Worm (Caenorhabditis elegans) whole organism, late embryonic: ENCODE data around the gene blos-2.
A peak's percentile ranks its signal among the peaks of the same experiment; 100 is the strongest.

Source experiments
- C08G9.2 ChIP-seq: sonication (generic microtip); optimal IDR thresholded peaks from 2 replicates; lab custom pipeline; 2016; ENCODE audit warnings: mild to moderate bottlenecking, missing genetic modification characterization, moderate library complexity, missing compliant biosample characterization
- T23F11.4 ChIP-seq: fragments of 200-800 bp; sonication (Bioruptor generic); optimal IDR thresholded peaks from 2 replicates; lab custom pipeline; 2018; ENCODE audit warnings: mild to moderate bottlenecking, missing genetic modification characterization, missing compliant biosample characterization
- ahr-1 ChIP-seq: sonication (generic microtip); optimal IDR thresholded peaks from 2 replicates; lab custom pipeline; 2016; ENCODE audit warnings: missing genetic modification characterization, missing compliant biosample characterization
- ceh-18 ChIP-seq: sonication (generic microtip); optimal IDR thresholded peaks from 2 replicates; lab custom pipeline; 2016; ENCODE audit warnings: missing genetic modification characterization, missing compliant biosample characterization
- ceh-2 ChIP-seq: sonication (generic microtip); optimal IDR thresholded peaks from 2 replicates; lab custom pipeline; 2016; ENCODE audit warnings: missing genotype, missing genetic modification characterization, missing compliant biosample characterization
- ceh-22 ChIP-seq: sonication (generic microtip); optimal IDR thresholded peaks from 2 replicates; lab custom pipeline; 2017; ENCODE audit warnings: missing biosample characterization, missing genetic modification characterization
- ceh-31 ChIP-seq: sonication (generic microtip); optimal IDR thresholded peaks from 2 replicates; lab custom pipeline; 2016; ENCODE audit warnings: missing genetic modification characterization, missing compliant biosample characterization
- ceh-34 ChIP-seq: sonication (generic microtip); optimal IDR thresholded peaks from 2 replicates; lab custom pipeline; 2016; ENCODE audit warnings: mild to moderate bottlenecking, missing genetic modification characterization, missing compliant biosample characterization
- ceh-45 ChIP-seq: fragments of 200-800 bp; sonication (Bioruptor generic); IDR thresholded peaks from 2 replicates; pipeline ENCODE4 v1.3.6; 2022; ENCODE audit warnings: missing genetic modification reagents, missing genetic modification characterization, missing compliant biosample characterization
- che-1 ChIP-seq: sonication (generic microtip); optimal IDR thresholded peaks from 2 replicates; lab custom pipeline; 2016; ENCODE audit warnings: mild to moderate bottlenecking, missing genetic modification characterization, missing compliant biosample characterization
- elt-2 ChIP-seq: sonication (generic microtip); optimal IDR thresholded peaks from 2 replicates; lab custom pipeline; 2016; ENCODE audit warnings: missing genetic modification reagents, missing genetic modification characterization, missing compliant biosample characterization
- fkh-10 ChIP-seq: fragments of 150-350 bp; optimal IDR thresholded peaks from 2 replicates; lab custom pipeline; 2014; ENCODE audit warnings: missing biosample characterization, missing genetic modification reagents, missing genetic modification characterization
- fkh-6 ChIP-seq: sonication (generic microtip); optimal IDR thresholded peaks from 2 replicates; lab custom pipeline; 2016; ENCODE audit warnings: missing genetic modification characterization, missing compliant biosample characterization
- gmeb-2 ChIP-seq: sonication (generic microtip); optimal IDR thresholded peaks from 2 replicates; lab custom pipeline; 2016; ENCODE audit warnings: missing genetic modification characterization, inconsistent platforms, missing compliant biosample characterization
- hlh-13 ChIP-seq: fragments of 200-800 bp; sonication (Bioruptor generic); optimal IDR thresholded peaks from 2 replicates; lab custom pipeline; 2018; ENCODE audit warnings: mild to moderate bottlenecking, missing genetic modification characterization, missing compliant biosample characterization
- hlh-15 ChIP-seq: sonication (generic microtip); optimal IDR thresholded peaks from 2 replicates; lab custom pipeline; 2016; ENCODE audit warnings: missing genetic modification characterization, missing compliant biosample characterization
- lin-11 ChIP-seq: fragments of 200-800 bp; sonication (Bioruptor generic); optimal IDR thresholded peaks from 2 replicates; lab custom pipeline; 2018; ENCODE audit warnings: mild to moderate bottlenecking, missing genetic modification characterization, missing compliant biosample characterization
- madf-2 ChIP-seq: sonication (generic microtip); optimal IDR thresholded peaks from 2 replicates; lab custom pipeline; 2017; ENCODE audit warnings: missing genetic modification characterization, missing compliant biosample characterization
- nhr-11 ChIP-seq: fragments of 150-350 bp; optimal IDR thresholded peaks from 2 replicates; lab custom pipeline; 2014; ENCODE audit warnings: missing biosample characterization, missing genetic modification characterization
- nhr-232 ChIP-seq: sonication (generic microtip); optimal IDR thresholded peaks from 2 replicates; lab custom pipeline; 2016; ENCODE audit warnings: missing genetic modification characterization, missing compliant biosample characterization
- pat-9 ChIP-seq: fragments of 200-800 bp; sonication (Bioruptor generic); optimal IDR thresholded peaks from 2 replicates; lab custom pipeline; 2018; ENCODE audit warnings: mild to moderate bottlenecking, missing genetic modification characterization, moderate library complexity, missing compliant biosample characterization
- pax-1 ChIP-seq: fragments of 150-350 bp; optimal IDR thresholded peaks from 2 replicates; lab custom pipeline; 2014; ENCODE audit warnings: missing biosample characterization, missing genetic modification characterization
- pha-4 ChIP-seq: fragments of 150-350 bp; optimal IDR thresholded peaks from 2 replicates; lab custom pipeline; 2018; ENCODE audit warnings: missing biosample characterization, missing genetic modification reagents, missing genetic modification characterization
- pros-1 ChIP-seq: fragments of 150-350 bp; optimal IDR thresholded peaks from 2 replicates; lab custom pipeline; 2014; ENCODE audit warnings: missing biosample characterization, missing genetic modification reagents, missing genetic modification characterization
- ref-2 ChIP-seq: sonication (generic microtip); optimal IDR thresholded peaks from 2 replicates; lab custom pipeline; 2016; ENCODE audit warnings: missing genetic modification characterization, missing compliant biosample characterization
- rnt-1 ChIP-seq: sonication (generic microtip); optimal IDR thresholded peaks from 2 replicates; lab custom pipeline; 2016; ENCODE audit warnings: missing genetic modification characterization, missing compliant biosample characterization
- sox-2 ChIP-seq: fragments of 200-800 bp; sonication (Bioruptor generic); IDR thresholded peaks from 2 replicates; pipeline ENCODE4 v1.3.6; 2022; ENCODE audit warnings: missing genetic modification reagents, missing genetic modification characterization, missing compliant biosample characterization
- syd-9 ChIP-seq: sonication (generic microtip); optimal IDR thresholded peaks from 2 replicates; lab custom pipeline; 2016; ENCODE audit warnings: mild to moderate bottlenecking, missing genetic modification characterization, moderate library complexity, missing compliant biosample characterization
- tbx-2 ChIP-seq: sonication (generic microtip); optimal IDR thresholded peaks from 2 replicates; lab custom pipeline; 2016; ENCODE audit warnings: missing genetic modification characterization, missing compliant biosample characterization
- ttx-3 ChIP-seq: sonication (generic microtip); optimal IDR thresholded peaks from 2 replicates; lab custom pipeline; 2016; ENCODE audit warnings: missing genetic modification reagents, missing genetic modification characterization, missing compliant biosample characterization
- unc-42 ChIP-seq: sonication (generic microtip); optimal IDR thresholded peaks from 2 replicates; lab custom pipeline; 2016; ENCODE audit warnings: missing genotype, missing genetic modification characterization, missing compliant biosample characterization
- unc-55 ChIP-seq: sonication (generic microtip); optimal IDR thresholded peaks from 2 replicates; lab custom pipeline; 2017; ENCODE audit warnings: missing biosample characterization, missing genetic modification reagents, missing genetic modification characterization
- ztf-16 ChIP-seq: sonication (generic microtip); optimal IDR thresholded peaks from 2 replicates; lab custom pipeline; 2017; ENCODE audit warnings: missing genetic modification characterization, missing compliant biosample characterization

blos-2 gene

DNA sequence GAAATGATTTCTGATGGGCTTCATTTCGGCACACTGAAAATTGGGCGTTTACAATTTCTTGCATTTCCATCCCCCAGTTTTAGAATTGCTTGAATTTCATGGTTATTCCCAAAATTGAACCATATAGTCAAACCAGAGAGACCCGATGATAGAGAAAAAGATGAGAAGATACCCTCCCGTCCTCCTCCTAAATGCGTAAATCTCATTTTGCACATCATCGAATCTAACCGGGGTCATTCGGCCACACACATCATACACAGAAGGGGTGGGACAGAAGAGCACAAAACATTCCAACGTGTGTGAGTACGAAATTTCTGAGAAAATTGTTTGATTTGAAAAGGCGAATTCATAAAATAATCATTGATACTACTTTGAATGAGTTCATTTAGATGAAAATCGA, 29.6 kb downstream of the blos-2 start:
- no peak for TF ChIP-seq lin-11 (tag; lab: Kevin White, UChicago)
- no peak for TF ChIP-seq nhr-11
- peak; percentile 90 for TF ChIP-seq unc-42 (tag; lab: Kevin White, UChicago)

DNA sequence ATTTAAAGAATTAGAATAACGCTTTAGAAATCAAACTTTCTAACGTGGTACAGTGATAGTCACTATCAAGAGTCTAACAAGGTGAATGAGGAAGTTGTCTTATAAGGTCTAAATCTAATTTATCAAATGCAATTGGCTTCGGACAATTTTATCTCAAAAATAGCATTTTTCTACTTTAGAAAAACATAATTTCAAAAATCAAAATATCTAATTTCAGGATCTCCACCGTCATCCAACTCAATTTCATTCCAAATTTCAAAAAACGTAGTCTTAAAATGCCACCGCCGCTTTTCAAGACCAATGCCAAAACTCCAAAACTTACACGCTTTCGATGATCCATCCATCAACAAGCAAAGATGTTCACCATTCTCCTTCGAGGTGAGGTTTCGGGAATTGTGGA, 31.0 kb downstream of the blos-2 start, which contains the start of gene Y73B6BL.270:
TSS of gene Y73B6BL.270 (plus strand) at position 301 of the 400 bp plus-strand sequence.
- TF ChIP-seq nhr-232 (tag; lab: Kevin White, UChicago) (no peak), ceh-2 (no peak), nhr-11 (no peak), elt-2 (tag; lab: Kevin White, UChicago) (no peak), syd-9 (no peak), ceh-18 (tag; lab: Kevin White, UChicago) (no peak), pros-1 (tag; lab: Kevin White, UChicago) (no peak), rnt-1 (tag; lab: Kevin White, UChicago) (no peak), gmeb-2 (tag; lab: Kevin White, UChicago) (no peak)

DNA sequence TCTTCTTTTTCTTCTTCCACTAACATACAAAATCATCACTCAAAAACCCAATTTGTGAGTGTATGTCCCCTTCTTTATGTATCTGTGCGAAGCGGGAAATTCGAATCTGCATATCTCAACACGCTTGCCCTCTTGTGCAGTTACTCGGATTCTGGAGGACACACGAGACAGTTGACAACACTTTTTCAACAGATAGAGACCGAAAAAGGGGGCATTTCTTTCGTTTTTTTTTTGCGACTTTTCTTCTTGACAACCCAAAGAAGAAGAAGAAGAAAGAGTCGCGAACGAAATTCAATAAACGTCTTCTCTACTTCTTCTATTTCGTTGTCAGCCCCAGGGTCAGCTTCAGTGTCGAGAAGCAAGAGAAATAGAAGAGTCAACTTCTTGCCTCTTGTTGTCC, 32.0 kb downstream of the blos-2 start:
- TF ChIP-seq C08G9.2 (tag; lab: Kevin White, UChicago) (no peak), fkh-10 (GFP tag; lab: Kevin White, UChicago) (peak; percentile 36), unc-42 (tag; lab: Kevin White, UChicago) (peak; percentile 94)

DNA sequence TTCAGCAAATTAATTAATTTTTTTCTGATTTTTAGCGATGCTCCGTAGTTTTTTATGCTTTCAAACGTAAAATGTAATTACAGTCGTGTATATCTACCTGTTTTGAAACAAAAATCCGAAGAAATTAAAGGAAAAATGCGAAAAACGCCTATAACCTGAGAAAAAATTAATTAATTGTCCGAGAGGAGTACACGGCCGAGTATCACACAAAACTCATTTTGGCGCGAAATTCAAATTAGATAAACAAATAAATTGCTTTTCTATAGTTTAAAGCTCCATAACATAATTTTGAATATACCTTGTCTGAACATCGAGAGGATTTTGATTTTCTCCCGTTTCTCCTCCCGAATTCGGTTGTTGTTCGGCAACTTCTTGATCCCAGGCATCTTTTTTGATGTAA, 35.5 kb downstream of the blos-2 start:
- TF ChIP-seq ceh-34 (tag; lab: Kevin White, UChicago), result no peak
- TF ChIP-seq unc-42 (tag; lab: Kevin White, UChicago), result peak; percentile 43
- peak; percentile 13 for TF ChIP-seq tbx-2
- TF ChIP-seq ceh-31, result peak; percentile 56
- TF ChIP-seq C08G9.2 (tag; lab: Kevin White, UChicago), result peak; percentile 42
- TF ChIP-seq, all 69 proteins: peak for 4

DNA sequence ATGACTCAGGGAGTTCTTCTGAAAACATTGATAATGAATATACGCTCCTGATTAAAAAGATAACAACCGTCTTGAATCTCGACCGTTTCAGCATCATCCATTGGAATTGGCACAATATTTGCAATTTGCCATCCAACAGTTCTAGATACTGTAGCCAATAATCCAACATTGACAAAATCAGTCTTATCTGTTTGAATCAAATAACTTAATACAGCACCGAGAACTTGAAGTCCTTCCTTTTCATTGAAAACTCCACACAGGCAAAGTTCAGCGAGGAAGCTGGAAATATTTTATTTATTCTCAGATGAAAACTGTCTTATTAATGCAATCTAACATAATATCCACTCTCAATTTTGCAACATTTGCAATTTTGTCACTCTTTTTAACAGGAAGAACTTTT, 38.3 kb downstream of the blos-2 start:
- TF ChIP-seq pros-1 (tag; lab: Kevin White, UChicago) (no peak), ceh-22 (no peak), sox-2 (no peak), fkh-6 (tag; lab: Kevin White, UChicago) (no peak), ceh-31 (no peak), madf-2 (no peak)

DNA sequence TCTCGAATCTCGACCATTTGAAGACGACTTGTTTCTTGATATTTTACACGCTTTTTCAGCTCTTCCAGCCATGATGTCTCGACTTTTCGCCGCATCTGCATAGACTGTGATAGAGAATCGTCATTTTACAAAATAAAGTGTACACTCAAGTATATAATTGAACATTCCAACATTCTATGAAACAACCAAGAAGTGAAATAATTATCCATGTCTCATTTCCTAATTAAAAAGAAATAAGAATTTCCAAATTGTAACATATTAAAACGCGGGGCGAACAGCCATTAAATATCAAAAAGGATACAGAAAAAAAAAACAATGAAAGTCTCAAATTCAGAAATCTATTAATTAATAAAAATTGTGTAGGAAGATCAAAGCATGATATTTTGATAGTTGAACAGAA, 39.0 kb downstream of the blos-2 start, which contains the start of gene smg-3:
TSS of gene smg-3 (minus strand) at position 101 of the 400 bp plus-strand sequence.
- TF ChIP-seq ceh-2, result no peak

DNA sequence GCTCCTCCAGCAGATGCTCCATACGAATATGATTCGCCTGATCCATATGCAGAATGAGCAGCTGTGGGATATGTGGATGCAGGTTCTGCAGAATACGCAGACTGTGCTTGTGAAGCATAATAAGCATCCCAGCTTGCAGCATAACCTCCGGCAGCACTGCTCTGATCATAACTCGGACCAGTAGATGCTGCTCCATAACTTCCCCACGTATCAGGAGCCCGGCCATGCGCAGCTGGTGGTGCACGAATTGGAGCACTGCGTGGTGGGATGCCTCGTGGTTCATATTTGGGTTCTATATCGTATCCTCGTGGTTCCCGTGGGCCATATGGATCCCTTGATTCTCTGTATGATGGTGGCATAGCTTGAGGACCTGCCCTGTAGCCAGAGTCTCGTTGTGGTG, 39.7 kb downstream of the blos-2 start:
- TF ChIP-seq lin-11 (tag; lab: Kevin White, UChicago), result no peak
- TF ChIP-seq ceh-22, result no peak
- TF ChIP-seq T23F11.4 (GFP tag; lab: Kevin White, UChicago), result no peak
- TF ChIP-seq pax-1, result no peak
- no peak for TF ChIP-seq gmeb-2 (tag; lab: Kevin White, UChicago)
- no peak for TF ChIP-seq che-1 (tag; lab: Kevin White, UChicago)
- TF ChIP-seq pha-4, result no peak
- no peak for TF ChIP-seq ceh-45 (GFP tag; lab: Robert Waterston, UW)
- TF ChIP-seq ztf-16 (tag; lab: Kevin White, UChicago), result no peak
- no peak for TF ChIP-seq unc-55 (GFP tag; lab: Kevin White, UChicago)
- no peak for TF ChIP-seq hlh-15
- TF ChIP-seq ttx-3, result no peak
- TF ChIP-seq pat-9, result no peak
- no peak for TF ChIP-seq sox-2
- TF ChIP-seq ahr-1 (tag; lab: Kevin White, UChicago), result no peak
- TF ChIP-seq ref-2 (tag; lab: Kevin White, UChicago), result no peak
- TF ChIP-seq rnt-1 (tag; lab: Kevin White, UChicago), result no peak
- TF ChIP-seq hlh-13 (GFP tag; lab: Kevin White, UChicago), result no peak
- TF ChIP-seq fkh-10 (GFP tag; lab: Kevin White, UChicago), result no peak
